Worm (Caenorhabditis elegans): ENCODE results near the gene Y51H4A.5.
A peak's percentile ranks its signal among the peaks of the same experiment; 100 is the strongest.

Gene Y51H4A.5

DNA sequence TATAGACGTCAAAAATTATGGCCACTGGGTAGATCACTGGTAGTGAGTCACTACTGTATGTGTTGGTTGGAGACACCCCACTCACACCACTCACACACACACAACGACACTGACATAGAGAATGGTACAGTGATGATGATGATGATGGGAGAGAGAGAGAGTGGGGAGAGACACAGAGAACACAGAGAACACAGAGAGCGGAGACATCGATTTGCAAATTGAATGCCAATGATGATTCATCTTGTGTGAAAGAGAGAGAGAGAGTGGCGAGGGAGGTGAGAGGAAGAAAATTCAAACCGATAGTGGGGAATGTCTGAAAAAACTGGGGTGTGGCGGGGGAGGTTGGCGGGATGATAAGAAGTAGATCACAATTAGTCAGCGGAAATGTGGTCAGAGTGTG is 36.0 kb downstream of the Y51H4A.5 start (continued):
- no peak for TF ChIP-seq F22D6.2 (tag; optimal IDR thresholded peaks at IDR 0.05)
- TF ChIP-seq ceh-27 (GFP tag; optimal IDR thresholded peaks at IDR 0.05), result peak; percentile 67
- TF ChIP-seq B0336.3 (GFP tag; IDR thresholded peaks at IDR 0.05), result peak; percentile 27; the same call in 1 of the 2 replicates
- no peak for TF ChIP-seq madf-8 (GFP tag; conservative IDR thresholded peaks at IDR 0.05)
- no peak for TF ChIP-seq ceh-58 (GFP tag; IDR thresholded peaks at IDR 0.05)
- TF ChIP-seq lin-40 (tag; optimal IDR thresholded peaks at IDR 0.05), result peak; percentile 45
- no peak for TF ChIP-seq sea-2 (GFP tag; IDR thresholded peaks at IDR 0.05)
- TF ChIP-seq dox-1 (GFP tag; IDR thresholded peaks at IDR 0.05), result peak; percentile 61
- no peak for TF ChIP-seq K11D2.4 (GFP tag; IDR thresholded peaks at IDR 0.05)
- peak; percentile 15 for TF ChIP-seq ama-1 (optimal IDR thresholded peaks at IDR 0.05)
- no peak for TF ChIP-seq ama-1 (GFP tag; optimal IDR thresholded peaks at IDR 0.05)
- TF ChIP-seq attf-5 (GFP tag; optimal IDR thresholded peaks at IDR 0.05), result peak; percentile 59
- no peak for TF ChIP-seq snpc-4 (GFP tag; optimal IDR thresholded peaks at IDR 0.05)
- peak in 2 of 4 experiments; percentile 16 to 25 for TF ChIP-seq snpc-4 (tag; optimal IDR thresholded peaks at IDR 0.05)
- no peak for TF ChIP-seq ztf-22 (GFP tag; optimal IDR thresholded peaks at IDR 0.05)
- TF ChIP-seq snpc-1.3 (tag; optimal IDR thresholded peaks at IDR 0.05; ENCODE audit: insufficient read depth), result no peak
- no peak for TF ChIP-seq F57A8.1 (GFP tag; optimal IDR thresholded peaks at IDR 0.05)
- TF ChIP-seq Y53F4B.3 (GFP tag; IDR thresholded peaks at IDR 0.05), result no peak

DNA sequence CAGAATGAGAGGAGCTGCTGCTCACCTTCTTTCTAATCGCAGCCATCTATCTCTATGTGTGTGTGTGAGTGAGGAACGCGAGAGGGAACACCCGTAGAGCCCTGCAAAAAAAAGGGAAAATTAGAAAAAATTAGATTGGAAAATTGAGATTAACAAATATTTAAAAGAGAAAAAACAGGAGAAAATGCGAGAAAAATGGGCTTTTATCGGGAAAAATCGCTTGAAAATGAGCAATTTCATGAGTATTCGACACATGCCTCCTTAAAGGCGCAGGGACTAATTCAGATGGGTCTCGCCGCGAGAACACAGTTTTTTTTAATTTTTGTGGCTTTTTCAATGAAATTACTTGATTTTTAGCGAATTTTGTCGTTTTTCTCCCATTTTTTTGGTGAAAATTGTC is 37.0 kb downstream of the Y51H4A.5 start, which contains the start of gene rho-1:
Gene rho-1, minus strand, starts transcription at position 101 of the 400 bp plus-strand sequence.
- no peak for TF ChIP-seq atf-7 (tag; optimal IDR thresholded peaks at IDR 0.05)
- no peak for TF ChIP-seq B0035.1 (tag; optimal IDR thresholded peaks at IDR 0.05)
- TF ChIP-seq nhr-120 (GFP tag; IDR thresholded peaks at IDR 0.05), result no peak
- no peak for TF ChIP-seq F39B2.1 (GFP tag; IDR thresholded peaks at IDR 0.05)
- TF ChIP-seq F57A8.1 (GFP tag; optimal IDR thresholded peaks at IDR 0.05), result no peak
- no peak for TF ChIP-seq die-1 (tag; optimal IDR thresholded peaks at IDR 0.05)

DNA sequence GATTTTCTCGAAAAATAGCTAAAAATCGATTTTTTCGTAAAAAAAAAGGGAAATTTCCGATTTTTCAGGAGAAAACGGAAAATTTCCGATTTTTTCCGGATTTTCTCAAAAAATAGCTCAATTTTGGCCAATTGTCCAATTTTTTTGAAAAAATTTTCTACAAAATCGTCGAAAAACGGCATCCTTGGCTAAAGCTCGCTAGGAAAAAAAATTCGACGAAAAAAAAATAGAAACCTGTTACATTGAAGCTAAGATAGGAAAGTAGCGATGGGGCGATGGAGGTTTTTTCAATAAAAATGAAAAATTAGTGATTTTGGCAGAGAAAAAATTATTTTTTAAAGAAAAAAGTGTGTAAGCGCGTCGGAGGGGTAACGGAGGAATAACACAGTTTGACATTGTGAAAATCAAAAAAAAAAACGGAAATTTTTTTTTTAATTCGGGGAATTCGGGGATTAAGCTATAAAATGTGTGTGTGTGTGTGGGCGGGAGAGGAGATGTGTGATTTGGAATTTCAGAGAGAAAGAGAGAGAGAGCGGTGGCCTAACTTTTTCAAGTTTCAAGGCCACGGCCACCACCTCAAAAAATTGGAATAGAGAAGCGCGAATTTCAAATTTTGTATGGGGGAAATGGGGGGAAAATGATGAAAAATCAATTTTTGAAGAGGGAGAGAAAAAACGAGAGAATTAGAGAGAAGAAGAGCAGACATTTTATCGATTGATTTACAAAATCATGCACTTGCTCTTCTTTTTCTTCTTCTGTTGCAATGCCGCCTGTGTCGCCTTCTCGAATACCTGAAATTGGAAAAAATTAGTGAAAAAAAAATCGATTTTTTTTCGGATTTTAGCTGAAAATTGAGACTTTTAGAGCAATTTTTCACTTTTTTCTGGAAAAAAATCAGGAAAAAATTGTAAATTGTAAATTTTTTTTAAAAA is 42.4 kb downstream of the Y51H4A.5 start:
- no peak for TF ChIP-seq ceh-27 (GFP tag; optimal IDR thresholded peaks at IDR 0.05)
- TF ChIP-seq aptf-3 (GFP tag; IDR thresholded peaks at IDR 0.05), result no peak
- TF ChIP-seq F57C9.4 (tag; optimal IDR thresholded peaks at IDR 0.05), result no peak
- TF ChIP-seq nhr-90 (tag; optimal IDR thresholded peaks at IDR 0.05), result no peak
- TF ChIP-seq snpc-4 (GFP tag; optimal IDR thresholded peaks at IDR 0.05), result no peak
- TF ChIP-seq snpc-4 (tag; optimal IDR thresholded peaks at IDR 0.05), result peak in 1 of 4 experiments; percentile 73
- TF ChIP-seq K12H6.12 (tag; optimal IDR thresholded peaks at IDR 0.05), result no peak
- peak; percentile 3 for TF ChIP-seq tbp1 (GFP tag; optimal IDR thresholded peaks at IDR 0.05)
- TF ChIP-seq hsf-1 (GFP tag; IDR thresholded peaks at IDR 0.05), result no peak
- no peak for TF ChIP-seq pha-4 (tag; optimal IDR thresholded peaks at IDR 0.05)
- no peak for TF ChIP-seq B0261.1 (tag; optimal IDR thresholded peaks at IDR 0.05)
- no peak for TF ChIP-seq K11D2.4 (GFP tag; IDR thresholded peaks at IDR 0.05)
- peak; percentile 55; the same call in 1 of the 2 replicates for TF ChIP-seq attf-6 (GFP tag; IDR thresholded peaks at IDR 0.05)
- TF ChIP-seq T07F8.4 (tag; optimal IDR thresholded peaks at IDR 0.05), result no peak
- TF ChIP-seq ztf-6 (GFP tag; IDR thresholded peaks at IDR 0.05), result no peak
- no peak for TF ChIP-seq B0035.1 (tag; optimal IDR thresholded peaks at IDR 0.05)
- 0 out of 2 replicates have a peak, but pooled peaks have one; percentile 20 for TF ChIP-seq Y56A3A.18 (GFP tag; IDR thresholded peaks at IDR 0.05)
